Worm (Caenorhabditis elegans): Measurements from ENCODE around the gene arrd-7.
A peak's percentile ranks its signal among the peaks of the same experiment; 100 is the strongest.

arrd-7 gene

DNA sequence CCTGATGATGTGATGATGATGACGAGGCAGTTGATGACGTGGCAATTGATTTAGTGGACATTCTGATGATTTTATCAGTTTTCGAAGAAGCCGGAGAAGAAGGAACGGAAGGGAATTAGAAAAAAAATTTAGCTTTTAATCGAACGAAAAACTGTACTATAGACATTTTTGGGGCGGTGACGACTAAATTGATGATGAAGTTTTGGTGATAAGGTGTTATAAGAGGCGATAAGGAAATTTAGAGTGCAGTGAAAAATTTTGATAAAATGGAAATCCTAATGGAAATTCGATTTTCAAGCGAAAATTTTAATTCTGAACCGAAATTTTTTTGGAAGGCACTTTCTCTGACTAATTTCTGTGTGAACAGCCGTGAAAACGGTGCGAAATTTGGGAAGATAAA is 17.6 kb upstream of the arrd-7 start:
- TF ChIP-seq pqm-1 (tag; optimal IDR thresholded peaks at IDR 0.05) (no peak), nhr-67 (tag; optimal IDR thresholded peaks at IDR 0.05) (no peak), elt-1 (tag; optimal IDR thresholded peaks at IDR 0.05) (no peak), elt-2 (tag; optimal IDR thresholded peaks at IDR 0.05) (peak; percentile 71)

DNA sequence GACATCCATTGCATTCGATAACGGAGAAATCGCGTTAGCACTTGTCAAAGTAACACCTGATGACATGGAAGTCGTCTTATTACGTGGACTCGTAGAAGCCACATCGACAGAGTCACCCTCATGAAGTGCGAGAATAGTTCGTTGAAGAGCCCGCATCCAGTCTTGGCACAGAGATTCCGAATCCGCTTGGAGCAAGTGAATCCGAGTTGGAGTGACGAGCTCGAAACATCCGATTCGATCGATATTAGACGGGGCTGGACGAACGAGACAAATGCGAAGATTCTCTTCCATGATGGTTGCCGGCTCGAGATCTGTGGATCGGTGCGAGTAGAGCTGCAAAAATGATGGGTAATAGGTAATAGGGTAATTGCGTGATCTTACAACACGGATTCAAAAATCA is 14.9 kb upstream of the arrd-7 start:
- TF ChIP-seq nhr-11 (tag; optimal IDR thresholded peaks at IDR 0.05), result no peak
- TF ChIP-seq pha-4 (tag; optimal IDR thresholded peaks at IDR 0.05), result no peak
- no peak for TF ChIP-seq fos-1 (tag; optimal IDR thresholded peaks at IDR 0.05)
- no peak for TF ChIP-seq tbx-2 (tag; optimal IDR thresholded peaks at IDR 0.05)
- TF ChIP-seq nhr-28 (tag; optimal IDR thresholded peaks at IDR 0.05), result no peak
- TF ChIP-seq ceh-28 (tag; optimal IDR thresholded peaks at IDR 0.05), result no peak

DNA sequence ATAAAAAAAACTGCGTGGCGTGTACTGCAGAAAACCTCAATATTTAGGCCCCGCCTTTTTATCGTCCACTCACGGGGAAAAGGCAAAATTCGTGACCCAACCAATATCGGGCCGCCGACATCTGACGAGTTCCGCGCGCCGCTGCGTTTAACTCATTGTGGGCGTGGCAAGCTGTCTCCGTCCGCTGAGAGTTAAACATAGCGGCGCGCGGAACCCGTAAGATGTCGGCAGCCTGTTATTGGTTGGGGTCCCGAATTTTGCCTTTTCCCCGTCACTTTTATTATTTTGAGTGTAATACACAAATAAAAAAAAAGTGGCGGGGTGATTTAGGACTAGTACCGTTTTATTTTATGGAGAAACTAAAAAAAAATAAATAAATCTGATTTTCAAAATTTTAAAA is 13.9 kb upstream of the arrd-7 start:
- no peak for TF ChIP-seq nhr-237 (tag; optimal IDR thresholded peaks at IDR 0.05)
- TF ChIP-seq tbx-2 (tag; optimal IDR thresholded peaks at IDR 0.05), result no peak
- no peak for TF ChIP-seq lsy-12 (tag; optimal IDR thresholded peaks at IDR 0.05)
- TF ChIP-seq nhr-77 (tag; optimal IDR thresholded peaks at IDR 0.05), result no peak
- TF ChIP-seq nhr-25 (tag; optimal IDR thresholded peaks at IDR 0.05), result no peak
- TF ChIP-seq nfya-1 (tag; optimal IDR thresholded peaks at IDR 0.05; ENCODE audit: insufficient read depth), result no peak

DNA sequence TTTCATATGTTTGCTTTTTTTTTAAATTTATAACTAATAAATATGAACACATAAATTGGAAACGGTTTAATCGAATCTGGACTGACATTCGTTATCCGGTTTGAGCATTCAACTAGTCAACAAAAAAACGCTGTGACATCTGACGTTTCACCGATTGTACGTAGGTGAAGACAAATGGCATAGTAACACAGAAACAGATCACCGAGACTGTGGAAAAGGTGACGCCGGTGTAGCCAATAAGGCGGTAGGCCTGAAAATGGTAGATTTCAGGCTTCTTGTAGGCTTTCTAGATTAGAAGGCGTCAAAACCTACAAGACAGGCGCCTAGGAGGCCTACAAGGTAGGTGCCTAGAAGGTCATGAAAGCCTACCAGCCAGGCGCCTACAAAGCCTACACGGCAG is 8.8 kb upstream of the arrd-7 start:
- TF ChIP-seq egl-5 (tag; optimal IDR thresholded peaks at IDR 0.05) (no peak), egl-27 (tag; optimal IDR thresholded peaks at IDR 0.05) (no peak), nhr-12 (tag; optimal IDR thresholded peaks at IDR 0.05) (no peak), snpc-4 (tag; optimal IDR thresholded peaks at IDR 0.05) (no peak), unc-39 (tag; optimal IDR thresholded peaks at IDR 0.05) (no peak), mdl-1 (tag; optimal IDR thresholded peaks at IDR 0.05) (no peak)

DNA sequence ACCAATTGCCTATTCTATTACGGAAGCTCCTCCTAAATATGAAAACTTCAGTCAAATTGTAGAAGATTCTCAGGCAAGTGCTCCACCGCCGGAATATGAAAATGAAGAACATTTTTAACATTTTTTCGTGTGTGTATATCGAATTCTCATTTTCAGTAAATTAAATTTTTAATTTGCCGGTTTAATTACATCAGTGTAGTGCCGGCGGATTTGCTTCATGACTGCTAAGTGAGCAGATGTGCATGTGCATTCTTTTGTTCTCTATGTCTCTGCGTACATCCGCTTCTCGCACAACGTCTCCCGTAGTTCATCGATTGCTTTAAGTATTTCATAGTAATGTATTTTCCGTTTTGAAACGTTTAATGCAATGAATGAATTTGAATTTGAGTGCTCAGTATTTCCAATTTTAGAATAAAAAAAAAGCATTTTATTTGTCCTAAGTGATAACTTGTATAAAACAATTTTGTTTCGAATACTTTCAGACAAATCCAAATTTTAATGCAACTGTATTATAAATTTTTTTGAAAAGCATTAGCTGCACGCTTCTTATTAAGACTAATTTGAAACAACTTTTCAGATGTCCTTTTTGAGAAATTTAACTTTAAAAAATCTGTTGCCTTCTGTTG is 5.1 kb upstream of the arrd-7 start, which contains the start of gene Y17G7B.22:
TSS of gene Y17G7B.22 (plus strand) at position 576 of the 626 bp plus-strand sequence.
- TF ChIP-seq fos-1 (tag; optimal IDR thresholded peaks at IDR 0.05) (no peak), skn-1 (tag; optimal IDR thresholded peaks at IDR 0.05) (no peak), daf-12 (tag; optimal IDR thresholded peaks at IDR 0.05) (no peak), fkh-10 (GFP tag; optimal IDR thresholded peaks at IDR 0.05) (no peak), ceh-16 (tag; optimal IDR thresholded peaks at IDR 0.05) (no peak), nhr-12 (tag; optimal IDR thresholded peaks at IDR 0.05) (no peak), unc-62 (GFP tag; optimal IDR thresholded peaks at IDR 0.05) (no peak), elt-3 (tag; optimal IDR thresholded peaks at IDR 0.05) (no peak), unc-39 (tag; optimal IDR thresholded peaks at IDR 0.05) (no peak), mml-1 (tag; optimal IDR thresholded peaks at IDR 0.05) (no peak), fkh-2 (tag; optimal IDR thresholded peaks at IDR 0.05) (no peak), nhr-237 (tag; optimal IDR thresholded peaks at IDR 0.05) (no peak), pha-4 (tag; optimal IDR thresholded peaks at IDR 0.05) (no peak), elt-2 (tag; optimal IDR thresholded peaks at IDR 0.05) (no peak), R02D3.7 (tag; optimal IDR thresholded peaks at IDR 0.05) (no peak), aly-2 (tag; optimal IDR thresholded peaks at IDR 0.05) (no peak), egl-27 (tag; optimal IDR thresholded peaks at IDR 0.05) (no peak), ztf-11 (tag; optimal IDR thresholded peaks at IDR 0.05) (no peak), ceh-9 (tag; optimal IDR thresholded peaks at IDR 0.05) (no peak)

DNA sequence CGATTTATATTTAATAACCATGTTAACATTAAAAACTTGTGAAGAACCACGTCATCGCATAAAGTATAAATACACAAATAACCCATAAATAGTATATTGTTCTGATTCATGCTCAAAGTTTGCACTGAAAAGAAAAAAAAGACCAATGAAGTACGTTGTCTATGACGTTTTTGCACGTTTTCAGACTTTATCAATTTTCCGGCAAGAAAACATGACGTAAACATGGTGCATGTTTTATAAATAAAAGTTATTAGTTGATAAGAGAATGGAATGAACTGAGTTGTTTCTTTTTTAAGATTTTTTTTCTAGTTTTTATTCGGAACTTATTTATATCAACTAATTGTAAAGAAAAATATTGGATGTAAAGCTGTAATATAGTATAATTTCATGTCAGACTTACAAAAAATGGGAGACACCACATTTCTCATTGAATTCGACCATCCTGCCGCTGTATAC is 2.3 kb upstream of the arrd-7 start, which contains the start of gene arrd-8:
TSS of gene arrd-8 (plus strand) at position 406 of the 456 bp plus-strand sequence.
- TF ChIP-seq nhr-11 (tag; optimal IDR thresholded peaks at IDR 0.05), result no peak
- no peak for TF ChIP-seq ceh-16 (tag; optimal IDR thresholded peaks at IDR 0.05)
- peak; percentile 64 for TF ChIP-seq elt-2 (tag; optimal IDR thresholded peaks at IDR 0.05)
- TF ChIP-seq pha-4 (tag; optimal IDR thresholded peaks at IDR 0.05), result peak; percentile 55
- peak; percentile 92 for TF ChIP-seq pqm-1 (tag; optimal IDR thresholded peaks at IDR 0.05)

All from whole organism, L3 larva.